Fruit fly (Drosophila melanogaster) whole organism, embryonic: ENCODE measurements around the gene Wdr92.
A peak's percentile ranks its signal among the peaks of the same experiment; 100 is the strongest.

Source experiments
- Antp ChIP-seq: fragments of 200-800 bp; sonication (Bioruptor generic); optimal IDR thresholded peaks from 3 replicates; lab custom pipeline; 2016; ENCODE audit warnings: missing biosample characterization, missing genetic modification characterization
- Atf3 ChIP-seq: fragments of 200-800 bp; sonication (Bioruptor generic); optimal IDR thresholded peaks from 3 replicates; lab custom pipeline; 2016; ENCODE audit warnings: missing biosample characterization, missing genetic modification characterization
- C15 ChIP-seq: fragments of 200-800 bp; sonication (Bioruptor generic); IDR thresholded peaks from 3 replicates; pipeline ENCODE4 v1.3.6; 2022; ENCODE audit warnings: missing biosample characterization, missing genetic modification characterization
- CG10147 ChIP-seq: fragments of 200-800 bp; sonication (Bioruptor generic); optimal IDR thresholded peaks from 2 replicates; lab custom pipeline; 2019; ENCODE audit warnings: missing biosample characterization, mild to moderate bottlenecking, missing genetic modification characterization, moderate library complexity
- CG10979 ChIP-seq: fragments of 200-800 bp; sonication (Bioruptor generic); optimal IDR thresholded peaks from 2 replicates; lab custom pipeline; 2018; ENCODE audit warnings: missing biosample characterization, mild to moderate bottlenecking, missing genetic modification characterization, moderate library complexity
- CG11093 ChIP-seq: fragments of 200-800 bp; sonication (Bioruptor generic); IDR thresholded peaks from 3 replicates; pipeline ENCODE4 v1.3.6; 2022; ENCODE audit warnings: missing biosample characterization, missing genetic modification characterization
- CG12236 ChIP-seq: fragments of 200-800 bp; sonication (Bioruptor generic); optimal IDR thresholded peaks from 2 replicates; lab custom pipeline; 2016; ENCODE audit warnings: missing biosample characterization, missing genetic modification characterization
- CG12659 ChIP-seq: fragments of 200-800 bp; sonication (Bioruptor generic); optimal IDR thresholded peaks from 3 replicates; lab custom pipeline; 2017; ENCODE audit warnings: mild to moderate bottlenecking, missing biosample characterization, missing genetic modification reagents, missing genetic modification characterization
- CG14050 ChIP-seq: fragments of 200-800 bp; sonication (Bioruptor generic); IDR thresholded peaks from 3 replicates; pipeline ENCODE4 v1.3.6; 2022; ENCODE audit warnings: missing biosample characterization, missing genetic modification characterization
- CG14710 ChIP-seq: fragments of 200-800 bp; sonication (Bioruptor generic); optimal IDR thresholded peaks from 3 replicates; lab custom pipeline; 2019; ENCODE audit warnings: missing biosample characterization, mild to moderate bottlenecking, missing genetic modification characterization, moderate library complexity
- CG15073 ChIP-seq: fragments of 200-800 bp; sonication (Bioruptor generic); optimal IDR thresholded peaks from 2 replicates; lab custom pipeline; 2016; ENCODE audit warnings: missing biosample characterization, missing genetic modification characterization
- CG1603 ChIP-seq: fragments of 200-800 bp; sonication (Bioruptor generic); optimal IDR thresholded peaks from 2 replicates; lab custom pipeline; 2019; ENCODE audit warnings: missing biosample characterization, mild to moderate bottlenecking, missing genetic modification characterization, moderate library complexity
- CG16779 ChIP-seq: fragments of 200-800 bp; sonication (Bioruptor generic); IDR thresholded peaks from 2 replicates; pipeline ENCODE4 v1.3.6; 2022; ENCODE audit warnings: missing biosample characterization, missing genetic modification characterization
- CG16863 ChIP-seq: fragments of 200-800 bp; sonication (Bioruptor generic); optimal IDR thresholded peaks from 3 replicates; lab custom pipeline; 2016; ENCODE audit warnings: missing biosample characterization, missing genetic modification characterization
- CG18011 ChIP-seq: fragments of 200-800 bp; sonication (Bioruptor generic); optimal IDR thresholded peaks from 2 replicates; lab custom pipeline; 2017; ENCODE audit warnings: missing biosample characterization, missing genetic modification characterization, mild to moderate bottlenecking, moderate library complexity, missing genotype
- CG2120 ChIP-seq: fragments of 200-800 bp; sonication (Bioruptor generic); optimal IDR thresholded peaks from 3 replicates; lab custom pipeline; 2016; ENCODE audit warnings: missing biosample characterization, missing genetic modification characterization
- CG30431 ChIP-seq: fragments of 200-800 bp; sonication (Bioruptor generic); optimal IDR thresholded peaks from 2 replicates; lab custom pipeline; 2017; ENCODE audit warnings: missing biosample characterization, missing genetic modification characterization
- CG31388 ChIP-seq: fragments of 200-800 bp; sonication (Bioruptor generic); optimal IDR thresholded peaks from 2 replicates; lab custom pipeline; 2016; ENCODE audit warnings: missing biosample characterization, missing genetic modification characterization
- CG32767 ChIP-seq: fragments of 200-800 bp; sonication (Bioruptor generic); IDR thresholded peaks from 2 replicates; pipeline ENCODE4 v1.3.6; 2022; ENCODE audit warnings: missing biosample characterization, missing genetic modification characterization
- CG3281 ChIP-seq: fragments of 200-800 bp; sonication (Bioruptor generic); optimal IDR thresholded peaks from 3 replicates; lab custom pipeline; 2017; ENCODE audit warnings: missing biosample characterization, mild to moderate bottlenecking, missing genetic modification characterization
- CG6813 ChIP-seq: fragments of 200-800 bp; sonication (Bioruptor generic); optimal IDR thresholded peaks from 2 replicates; lab custom pipeline; 2017; ENCODE audit warnings: missing biosample characterization, missing genetic modification characterization, mild to moderate bottlenecking, moderate library complexity, missing genetic modification reagents
- CG7372 ChIP-seq: fragments of 200-800 bp; sonication (Bioruptor generic); IDR thresholded peaks from 2 replicates; pipeline ENCODE4 v1.3.6; 2022; ENCODE audit warnings: missing biosample characterization, missing genetic modification characterization
- CG8388 ChIP-seq: fragments of 200-800 bp; sonication (Bioruptor generic); optimal IDR thresholded peaks from 2 replicates; lab custom pipeline; 2019; ENCODE audit warnings: missing biosample characterization, mild to moderate bottlenecking, missing genetic modification characterization, moderate library complexity
- CG9817 ChIP-seq: fragments of 200-800 bp; sonication (Bioruptor generic); optimal IDR thresholded peaks from 2 replicates; lab custom pipeline; 2018; ENCODE audit warnings: missing biosample characterization, mild to moderate bottlenecking, missing genetic modification characterization, moderate library complexity
- CoRest ChIP-seq: fragments of 200-800 bp; sonication (Bioruptor generic); optimal IDR thresholded peaks from 3 replicates; lab custom pipeline; 2018; ENCODE audit warnings: missing biosample characterization, mild to moderate bottlenecking, missing genetic modification characterization, moderate library complexity
- Fer3 ChIP-seq: fragments of 200-800 bp; sonication (Bioruptor generic); optimal IDR thresholded peaks from 2 replicates; lab custom pipeline; 2018; ENCODE audit warnings: missing biosample characterization, mild to moderate bottlenecking, missing genetic modification characterization, moderate library complexity
- Jarid2 ChIP-seq: fragments of 200-800 bp; sonication (Bioruptor generic); optimal IDR thresholded peaks from 3 replicates; lab custom pipeline; 2017; ENCODE audit warnings: mild to moderate bottlenecking, missing biosample characterization, missing genetic modification reagents, missing genetic modification characterization
- Lhr ChIP-seq: fragments of 200-800 bp; sonication (Bioruptor generic); optimal IDR thresholded peaks from 3 replicates; lab custom pipeline; 2017; ENCODE audit warnings: mild to moderate bottlenecking, missing biosample characterization, missing genetic modification reagents, missing genetic modification characterization
- Mad ChIP-seq: fragments of 200-800 bp; sonication (Bioruptor generic); optimal IDR thresholded peaks from 2 replicates; lab custom pipeline; 2016; ENCODE audit warnings: missing biosample characterization, missing genetic modification characterization
- NFAT ChIP-seq: fragments of 200-800 bp; sonication (Bioruptor generic); IDR thresholded peaks from 2 replicates; pipeline ENCODE4 v1.3.6; 2022; ENCODE audit warnings: missing biosample characterization, missing genetic modification characterization
- Opbp ChIP-seq: fragments of 200-800 bp; sonication (Bioruptor generic); IDR thresholded peaks from 3 replicates; pipeline ENCODE4 v1.3.6; 2022; ENCODE audit warnings: missing biosample characterization, missing genetic modification characterization; ENCODE audit not compliant: partially characterized antibody
- Stat92E ChIP-seq, 3 experiments: fragments of >200 bp in 2 of 3; fragments of 200-800 bp in 1 of 3; sonication (Bioruptor generic) in 1 of 3; optimal IDR thresholded peaks; 2 replicates each; lab custom pipeline; 2017 to 2019; ENCODE audit warnings: missing biosample characterization in 3 of 3, missing genetic modification characterization in 3 of 3, mild to moderate bottlenecking in 1 of 3, moderate library complexity in 1 of 3
- Xrp1 ChIP-seq: fragments of 200-800 bp; sonication (Bioruptor generic); IDR thresholded peaks from 2 replicates; pipeline ENCODE4 v1.3.6; 2022; ENCODE audit warnings: missing biosample characterization, missing genetic modification characterization
- croc ChIP-seq: fragments of 200-800 bp; sonication (Bioruptor generic); conservative IDR thresholded peaks from 3 replicates; pipeline ENCODE4 v1.3.6; 2022; ENCODE audit warnings: missing biosample characterization, missing genetic modification characterization
- cwo ChIP-seq: fragments of 200-800 bp; sonication (Bioruptor generic); optimal IDR thresholded peaks from 3 replicates; lab custom pipeline; 2017; ENCODE audit warnings: missing biosample characterization, missing genetic modification characterization, mild to moderate bottlenecking, moderate library complexity, missing genetic modification reagents
- gem ChIP-seq: fragments of 200-800 bp; sonication (Bioruptor generic); optimal IDR thresholded peaks from 2 replicates; lab custom pipeline; 2019; ENCODE audit warnings: missing biosample characterization, mild to moderate bottlenecking, missing genetic modification characterization, moderate library complexity
- h ChIP-seq: fragments of >200 bp; optimal IDR thresholded peaks from 2 replicates; lab custom pipeline; 2017
- hb ChIP-seq: fragments of 200-800 bp; sonication (Bioruptor generic); IDR thresholded peaks from 3 replicates; pipeline ENCODE4 v1.3.6; 2022; ENCODE audit warnings: missing biosample characterization, missing genetic modification characterization; ENCODE audit not compliant: partially characterized antibody
- jing ChIP-seq: fragments of 200-800 bp; sonication (Bioruptor generic); optimal IDR thresholded peaks from 2 replicates; lab custom pipeline; 2018; ENCODE audit warnings: missing biosample characterization, mild to moderate bottlenecking, missing genetic modification characterization
- kni ChIP-seq: fragments of 200-800 bp; sonication (Bioruptor generic); optimal IDR thresholded peaks from 3 replicates; lab custom pipeline; 2017; ENCODE audit warnings: mild to moderate bottlenecking, missing biosample characterization, missing genetic modification reagents, missing genetic modification characterization
- mirr ChIP-seq: fragments of 200-800 bp; sonication (Bioruptor generic); optimal IDR thresholded peaks from 3 replicates; lab custom pipeline; 2018; ENCODE audit warnings: missing biosample characterization, mild to moderate bottlenecking, missing genetic modification characterization
- pita ChIP-seq: fragments of 200-800 bp; sonication (Bioruptor generic); optimal IDR thresholded peaks from 2 replicates; lab custom pipeline; 2017; ENCODE audit warnings: missing biosample characterization, mild to moderate bottlenecking, missing genetic modification characterization
- pnt ChIP-seq: fragments of 200-800 bp; sonication (Bioruptor generic); optimal IDR thresholded peaks from 3 replicates; lab custom pipeline; 2016; ENCODE audit warnings: missing biosample characterization, missing genetic modification characterization
- sc ChIP-seq, 3 experiments: fragments of >200 bp in 2 of 3; fragments of 200-800 bp in 1 of 3; sonication (Bioruptor generic) in 1 of 3; optimal IDR thresholded peaks; 2 replicates in 2 of 3; 3 replicates in 1 of 3; lab custom pipeline; 2017; ENCODE audit warnings: mild to moderate bottlenecking in 1 of 3, missing biosample characterization in 1 of 3, missing genetic modification characterization in 1 of 3, missing genetic modification reagents in 1 of 3
- seq ChIP-seq: fragments of 200-800 bp; sonication (Bioruptor generic); IDR thresholded peaks from 2 replicates; pipeline ENCODE4 v1.3.6; 2022; ENCODE audit warnings: missing biosample characterization, missing genetic modification characterization
- shn ChIP-seq: fragments of 200-800 bp; sonication (Bioruptor generic); optimal IDR thresholded peaks from 3 replicates; lab custom pipeline; 2016; ENCODE audit warnings: missing biosample characterization, missing genetic modification characterization
- so ChIP-seq: fragments of 200-800 bp; sonication (Bioruptor generic); IDR thresholded peaks from 3 replicates; pipeline ENCODE4 v1.3.6; 2022; ENCODE audit warnings: missing biosample characterization, missing genetic modification characterization
- stwl ChIP-seq: fragments of 200-800 bp; sonication (Bioruptor generic); optimal IDR thresholded peaks from 3 replicates; lab custom pipeline; 2018; ENCODE audit warnings: missing biosample characterization, mild to moderate bottlenecking, missing genetic modification characterization, moderate library complexity
- trem ChIP-seq: fragments of 200-800 bp; optimal IDR thresholded peaks from 3 replicates; lab custom pipeline; 2019; ENCODE audit warnings: missing biosample characterization, mild to moderate bottlenecking, missing genetic modification characterization, moderate library complexity
- trh ChIP-seq: fragments of 200-800 bp; sonication (Bioruptor generic); optimal IDR thresholded peaks from 2 replicates; lab custom pipeline; 2016; ENCODE audit warnings: missing biosample characterization, missing genetic modification characterization
- tx ChIP-seq: fragments of 200-800 bp; sonication (Bioruptor generic); optimal IDR thresholded peaks from 2 replicates; lab custom pipeline; 2016; ENCODE audit warnings: missing biosample characterization, missing genetic modification characterization

Gene Wdr92

dm6 chr3L:17895815-17896275 lies 12.1 kb upstream of the Wdr92 start, which contains the start of gene Tsp74F (continued):
- TF ChIP-seq jing (GFP tag; lab: Kevin White, UChicago) (no peak), hb (GFP tag; lab: Robert Waterston, UW) (no peak), CG11093 (GFP tag; lab: Robert Waterston, UW) (no peak), CG2120 (GFP tag; lab: Kevin White, UChicago) (no peak), CG12236 (GFP tag; lab: Kevin White, UChicago) (no peak), CG10147 (GFP tag; lab: Kevin White, UChicago) (no peak), CG3281 (GFP tag; lab: Kevin White, UChicago) (no peak), shn (GFP tag; lab: Kevin White, UChicago) (no peak), CG31388 (GFP tag; lab: Kevin White, UChicago) (no peak), trem (no peak), CG10979 (tag; lab: Kevin White, UChicago) (no peak), so (GFP tag; lab: Robert Waterston, UW) (0 out of 3 replicates have a peak, but pooled peaks have one; percentile 49), CoRest (no peak), CG30431 (GFP tag; lab: Kevin White, UChicago) (no peak), kni (GFP tag; lab: Kevin White, UChicago) (peak; percentile 61), seq (GFP tag; lab: Robert Waterston, UW) (no peak), CG15073 (GFP tag; lab: Kevin White, UChicago) (no peak), Mad (no peak), cwo (GFP tag; lab: Kevin White, UChicago) (no peak), gem (no peak), CG8388 (GFP tag; lab: Kevin White, UChicago) (no peak), Stat92E (GFP tag; optimal IDR thresholded peaks at IDR 0.05; lab: Kevin White, UChicago) (no peak), stwl (tag; lab: Kevin White, UChicago) (no peak), mirr (no peak), CG16779 (no peak), Antp (GFP tag; lab: Kevin White, UChicago) (no peak), CG7372 (GFP tag; lab: Robert Waterston, UW) (no peak), Jarid2 (GFP tag; lab: Kevin White, UChicago) (no peak), CG18011 (GFP tag; lab: Kevin White, UChicago) (no peak), CG9817 (tag; lab: Kevin White, UChicago) (no peak), tx (no peak), pita (GFP tag; lab: Kevin White, UChicago) (no peak), CG1603 (tag; lab: Kevin White, UChicago) (no peak), CG16863 (GFP tag; lab: Kevin White, UChicago) (no peak), Atf3 (GFP tag; lab: Kevin White, UChicago) (no peak), CG6813 (GFP tag; lab: Kevin White, UChicago) (peak; percentile 39), CG32767 (GFP tag; lab: Robert Waterston, UW) (no peak), Lhr (GFP tag; lab: Kevin White, UChicago) (no peak), Xrp1 (0 out of 2 replicates have a peak, but pooled peaks have one; percentile 11), trh (no peak), Opbp (GFP tag; lab: Robert Waterston, UW) (no peak), sc (optimal IDR thresholded peaks at IDR 0.05; lab: Kevin White, UChicago) (no peak), sc (GFP tag; optimal IDR thresholded peaks at IDR 0.05; lab: Kevin White, UChicago) (no peak), CG12659 (GFP tag; lab: Kevin White, UChicago) (no peak), croc (GFP tag; lab: Robert Waterston, UW) (no peak), NFAT (no peak), pnt (GFP tag; lab: Kevin White, UChicago) (no peak), CG14050 (GFP tag; lab: Robert Waterston, UW) (no peak), C15 (GFP tag; lab: Robert Waterston, UW) (no peak), Fer3 (no peak), h (lab: Kevin White, UChicago) (no peak), CG14710 (tag; lab: Kevin White, UChicago) (no peak)
